Fruit fly (Drosophila melanogaster): ENCODE data around the gene Jupiter.

- TF ChIP-seq Mnt (GFP tag; optimal IDR thresholded peaks at IDR 0.05) (no peak), CG7101 (tag; optimal IDR thresholded peaks at IDR 0.05) (no peak), CG11617 (GFP tag; optimal IDR thresholded peaks at IDR 0.05) (no peak), CG33017 (tag; optimal IDR thresholded peaks at IDR 0.05) (no peak), CG14711 (tag; optimal IDR thresholded peaks at IDR 0.05) (no peak), Clk (GFP tag; optimal IDR thresholded peaks at IDR 0.05) (no peak), CG5204 (GFP tag; optimal IDR thresholded peaks at IDR 0.05) (no peak), toe (GFP tag; optimal IDR thresholded peaks at IDR 0.05) (no peak), kay (GFP tag; ENCODE audit: borderline replicate concordance) (no peak), cic (GFP tag; optimal IDR thresholded peaks at IDR 0.05) (no peak), pad (GFP tag; optimal IDR thresholded peaks at IDR 0.05) (no peak)
Measured at dm6 chr3R:11544150-11544549, 75.6 kb downstream of the Jupiter start.
